Fruit fly (Drosophila melanogaster): ENCODE measurements around the gene CG6321.

DNA sequence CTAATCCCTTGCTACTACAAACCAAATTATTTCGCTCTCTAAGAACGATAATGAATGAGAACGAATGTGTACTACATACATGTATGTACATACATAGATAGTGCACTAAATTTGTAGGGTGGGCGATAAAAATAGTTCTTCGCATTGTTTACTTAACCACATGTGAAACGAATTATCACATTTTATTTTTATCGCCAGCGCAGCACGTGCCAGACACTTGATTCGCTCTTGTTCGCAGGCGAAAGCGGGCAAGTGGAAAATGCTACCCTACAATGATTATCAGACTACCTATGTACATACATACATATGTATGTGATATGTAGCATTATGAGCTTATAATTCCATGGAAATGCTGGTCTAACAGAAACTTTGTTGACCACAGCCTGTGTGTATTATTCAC, 24.8 kb upstream of the CG6321 start:
- TF ChIP-seq CG8478 (optimal IDR thresholded peaks at IDR 0.05) = no peak
- no peak for TF ChIP-seq BEAF-32 (GFP tag; optimal IDR thresholded peaks at IDR 0.05)
- peak; percentile 28 for TF ChIP-seq HLHmδ (GFP tag; optimal IDR thresholded peaks at IDR 0.05)
- no peak for TF ChIP-seq CG7271 (tag; optimal IDR thresholded peaks at IDR 0.05)
- no peak for TF ChIP-seq caup (GFP tag; optimal IDR thresholded peaks at IDR 0.05; ENCODE audit: severe bottlenecking)
- TF ChIP-seq Lpt (GFP tag; optimal IDR thresholded peaks at IDR 0.05) = no peak

Measured in whole organism, embryonic.